Worm (Caenorhabditis elegans): ENCODE measurements around the gene clec-171.

ce11 chrIV:1400016-1400415 is 27.2 kb downstream of the clec-171 start:
- no peak for TF ChIP-seq nhr-120 (GFP tag; IDR thresholded peaks at IDR 0.05)
- TF ChIP-seq pha-4 (tag; optimal IDR thresholded peaks at IDR 0.05): no peak
- TF ChIP-seq zfh-2 (GFP tag; conservative IDR thresholded peaks at IDR 0.05): no peak
- TF ChIP-seq ceh-100 (GFP tag; IDR thresholded peaks at IDR 0.05): no peak
- TF ChIP-seq Y95B8A.8 (GFP tag; IDR thresholded peaks at IDR 0.05): no peak
- no peak for TF ChIP-seq hmg-20 (GFP tag; IDR thresholded peaks at IDR 0.05)
- TF ChIP-seq K12H6.12 (tag; optimal IDR thresholded peaks at IDR 0.05): no peak
- TF ChIP-seq snpc-4 (GFP tag; optimal IDR thresholded peaks at IDR 0.05): no peak
- TF ChIP-seq snpc-4 (tag; optimal IDR thresholded peaks at IDR 0.05): no peak
- no peak for TF ChIP-seq F55B11.4 (tag; optimal IDR thresholded peaks at IDR 0.05; ENCODE audit: borderline replicate concordance, insufficient read depth)
- no peak for TF ChIP-seq ceh-40 (GFP tag; IDR thresholded peaks at IDR 0.05)
- no peak for TF ChIP-seq mes-4 (tag; optimal IDR thresholded peaks at IDR 0.05)
- TF ChIP-seq unc-130 (GFP tag; optimal IDR thresholded peaks at IDR 0.05): no peak
